Fruit fly (Drosophila melanogaster) S2 (cell line): ENCODE measurements around the gene CG3764.

Experiments
- CG8478 ChIP-seq: fragments of >200 bp; optimal IDR thresholded peaks from 2 replicates; lab custom pipeline; 2018
- CTCF ChIP-seq, 2 experiments: fragments of >200 bp; optimal IDR thresholded peaks; 2 replicates each; lab custom pipeline; 2018

- no peak for TF ChIP-seq CG8478 (lab: Kevin White, UChicago)
- no peak for TF ChIP-seq CTCF (optimal IDR thresholded peaks at IDR 0.05; lab: Kevin White, UChicago)
These were observed 14.9 kb upstream of the CG3764 start, which contains the start of gene CG7730 for dm6 chr3L:17027310-17027709.
